Fruit fly (Drosophila melanogaster): ENCODE data around the gene CG33783.

Gene CG33783

dm6 chr3R:10028378-10028777 lies 38.2 kb upstream of the CG33783 start (continued):
- TF ChIP-seq fkh (GFP tag; optimal IDR thresholded peaks at IDR 0.05) (no peak), Sox102F (GFP tag; optimal IDR thresholded peaks at IDR 0.05) (no peak), CG11294 (GFP tag; IDR thresholded peaks at IDR 0.05) (no peak), Smox (GFP tag; optimal IDR thresholded peaks at IDR 0.05) (no peak), CG10669 (GFP tag; optimal IDR thresholded peaks at IDR 0.05) (no peak), Eip93F (GFP tag; optimal IDR thresholded peaks at IDR 0.05) (no peak), achi (GFP tag; optimal IDR thresholded peaks at IDR 0.05) (no peak), CG1621 (tag; optimal IDR thresholded peaks at IDR 0.05) (no peak), CG3032 (tag; optimal IDR thresholded peaks at IDR 0.05) (no peak), eg (GFP tag; IDR thresholded peaks at IDR 0.05) (peak; percentile 42; the same call in 1 of the 3 replicates), fd59A (GFP tag; optimal IDR thresholded peaks at IDR 0.05) (no peak), Gug (GFP tag; IDR thresholded peaks at IDR 0.05) (no peak), Sox15 (GFP tag; optimal IDR thresholded peaks at IDR 0.05) (no peak), CG15336 (GFP tag; IDR thresholded peaks at IDR 0.05) (peak; percentile 68), lz (GFP tag; optimal IDR thresholded peaks at IDR 0.05) (no peak), CG31627 (GFP tag; optimal IDR thresholded peaks at IDR 0.05) (no peak), dac (GFP tag; optimal IDR thresholded peaks at IDR 0.05) (peak; percentile 33), ss (GFP tag; optimal IDR thresholded peaks at IDR 0.05) (no peak), Met (GFP tag; optimal IDR thresholded peaks at IDR 0.05) (no peak), Hr4 (GFP tag; optimal IDR thresholded peaks at IDR 0.05) (peak; percentile 54), CG6792 (GFP tag; optimal IDR thresholded peaks at IDR 0.05) (no peak), salr (GFP tag; optimal IDR thresholded peaks at IDR 0.05) (no peak), Sox14 (GFP tag; optimal IDR thresholded peaks at IDR 0.05) (no peak), svp (GFP tag) (no peak), CG8632 (GFP tag; optimal IDR thresholded peaks at IDR 0.05) (no peak), Eip78C (GFP tag) (peak; percentile 23), pdm3 (GFP tag; optimal IDR thresholded peaks at IDR 0.05) (no peak), OdsH (GFP tag; optimal IDR thresholded peaks at IDR 0.05) (peak; percentile 8), Lpt (GFP tag; optimal IDR thresholded peaks at IDR 0.05) (no peak), net (GFP tag; optimal IDR thresholded peaks at IDR 0.05) (no peak)

- no peak for TF ChIP-seq Eip75B (GFP tag; optimal IDR thresholded peaks at IDR 0.05)
- TF ChIP-seq net (GFP tag; optimal IDR thresholded peaks at IDR 0.05) = no peak
- no peak for TF ChIP-seq Ets21C (GFP tag; optimal IDR thresholded peaks at IDR 0.05)
- TF ChIP-seq lz (GFP tag; optimal IDR thresholded peaks at IDR 0.05) = no peak
- no peak for TF ChIP-seq spab (GFP tag; optimal IDR thresholded peaks at IDR 0.05)
- TF ChIP-seq eg (GFP tag; IDR thresholded peaks at IDR 0.05) = no peak
Observed at dm6 chr3R:10031480-10031879, 35.1 kb upstream of the CG33783 start.

dm6 chr3R:10032951-10033720 lies 33.4 kb upstream of the CG33783 start:
- TF ChIP-seq CG3919 (GFP tag; optimal IDR thresholded peaks at IDR 0.05) (no peak), CG6276 (GFP tag; optimal IDR thresholded peaks at IDR 0.05) (peak; percentile 4), CG8632 (GFP tag; optimal IDR thresholded peaks at IDR 0.05) (no peak), eg (GFP tag; IDR thresholded peaks at IDR 0.05) (no peak), Eip75B (GFP tag; optimal IDR thresholded peaks at IDR 0.05) (no peak), dac (GFP tag; optimal IDR thresholded peaks at IDR 0.05) (no peak), CG6792 (GFP tag; optimal IDR thresholded peaks at IDR 0.05) (no peak), Hr4 (GFP tag; optimal IDR thresholded peaks at IDR 0.05) (peak; percentile 16), Sox15 (GFP tag; optimal IDR thresholded peaks at IDR 0.05) (no peak), CG9139 (GFP tag; optimal IDR thresholded peaks at IDR 0.05) (no peak), fd59A (GFP tag; optimal IDR thresholded peaks at IDR 0.05) (no peak), svp (GFP tag) (peak; percentile 60), CG32006 (GFP tag; optimal IDR thresholded peaks at IDR 0.05) (peak; percentile 44), topi (GFP tag; optimal IDR thresholded peaks at IDR 0.05) (no peak), CG6854 (GFP tag; optimal IDR thresholded peaks at IDR 0.05) (no peak), cyc (GFP tag; optimal IDR thresholded peaks at IDR 0.05) (no peak), ss (GFP tag; optimal IDR thresholded peaks at IDR 0.05) (no peak), CG15336 (GFP tag; IDR thresholded peaks at IDR 0.05) (0 out of 2 replicates have a peak, but pooled peaks have one; percentile 20), spab (GFP tag; optimal IDR thresholded peaks at IDR 0.05) (no peak), Eip78C (GFP tag) (peak; percentile 51), CG11902 (GFP tag; optimal IDR thresholded peaks at IDR 0.05) (no peak), CG16779 (tag; optimal IDR thresholded peaks at IDR 0.05) (no peak), CG6163 (GFP tag; IDR thresholded peaks at IDR 0.05) (no peak), esn (GFP tag; optimal IDR thresholded peaks at IDR 0.05) (no peak), Eip93F (GFP tag; optimal IDR thresholded peaks at IDR 0.05) (no peak), Ets21C (GFP tag; optimal IDR thresholded peaks at IDR 0.05) (no peak), CG1621 (tag; optimal IDR thresholded peaks at IDR 0.05) (no peak), Met (GFP tag; optimal IDR thresholded peaks at IDR 0.05) (no peak), net (GFP tag; optimal IDR thresholded peaks at IDR 0.05) (no peak), CG4318 (GFP tag; optimal IDR thresholded peaks at IDR 0.05) (no peak), acj6 (GFP tag; optimal IDR thresholded peaks at IDR 0.05) (no peak)

Data from whole organism, prepupa.